Worm (Caenorhabditis elegans): ENCODE data around the gene C43G2.3.

DNA sequence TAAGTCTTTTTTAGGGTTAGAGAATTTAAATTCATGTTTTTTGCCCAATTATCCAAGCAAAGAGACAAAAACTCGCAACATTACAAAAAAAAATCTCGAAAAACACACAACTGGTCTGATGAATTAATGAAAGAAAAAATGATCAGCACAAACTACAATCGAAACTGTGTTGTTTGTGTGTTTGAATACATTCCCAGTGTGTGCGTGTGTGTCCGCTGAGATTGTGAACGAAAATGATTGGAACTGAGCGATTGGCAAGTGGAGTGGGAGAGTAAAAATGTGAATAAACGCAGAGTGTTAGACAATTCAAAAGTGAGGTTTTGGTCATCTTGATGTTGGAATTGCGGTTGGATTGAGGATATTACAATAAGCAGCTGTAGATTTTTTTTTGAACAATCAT, 28.6 kb downstream of the C43G2.3 start:
- TF ChIP-seq nhr-76 (tag; optimal IDR thresholded peaks at IDR 0.05) (no peak), ztf-11 (tag; optimal IDR thresholded peaks at IDR 0.05) (no peak), unc-62 (GFP tag; optimal IDR thresholded peaks at IDR 0.05) (no peak)

All from whole organism, mixed stage, embryonic.